Worm (Caenorhabditis elegans): ENCODE measurements around the gene K04D7.6.
A peak's percentile ranks its signal among the peaks of the same experiment; 100 is the strongest.

K04D7.6 gene

DNA sequence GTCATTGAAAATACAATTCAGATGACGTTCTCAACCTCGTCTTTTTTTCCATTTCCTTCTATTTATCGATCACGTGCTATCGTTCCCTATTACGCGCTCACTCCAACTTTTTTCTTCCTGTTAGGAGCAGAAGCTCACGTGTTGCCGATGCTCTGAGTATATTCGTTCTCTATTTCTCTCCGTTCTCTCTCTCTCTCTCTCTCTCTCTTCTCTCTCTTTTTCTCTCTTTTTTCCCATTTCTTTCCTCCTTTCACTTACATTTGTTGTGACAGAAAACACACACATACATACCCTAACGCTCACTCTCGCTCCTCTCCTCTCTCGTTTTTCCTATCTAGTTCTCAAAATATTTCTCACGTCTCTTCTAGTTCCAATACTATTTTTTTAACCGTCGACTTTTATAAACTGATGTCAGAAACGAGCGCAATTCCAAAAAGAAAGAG, 46.3 kb upstream of the K04D7.6 start (continued):
- TF ChIP-seq nhr-90 (tag; optimal IDR thresholded peaks at IDR 0.05; ENCODE audit: poor library complexity) (peak; percentile 80), mef-2 (tag; optimal IDR thresholded peaks at IDR 0.05) (peak; percentile 70), nhr-12 (tag; optimal IDR thresholded peaks at IDR 0.05) (no peak), pqm-1 (tag; optimal IDR thresholded peaks at IDR 0.05) (no peak), F16B12.6 (tag; optimal IDR thresholded peaks at IDR 0.05) (peak; percentile 9), vab-15 (tag; optimal IDR thresholded peaks at IDR 0.05) (peak; percentile 19), skn-1 (tag; optimal IDR thresholded peaks at IDR 0.05) (peak; percentile 67), ama-1 (optimal IDR thresholded peaks at IDR 0.05) (peak; percentile 63), nhr-11 (tag; optimal IDR thresholded peaks at IDR 0.05) (peak; percentile 91), ztf-11 (tag; optimal IDR thresholded peaks at IDR 0.05) (peak in 1 of 2 experiments; percentile 41), blmp-1 (tag; optimal IDR thresholded peaks at IDR 0.05) (peak; percentile 96), sptf-1 (tag; optimal IDR thresholded peaks at IDR 0.05) (no peak), ces-1 (GFP tag; optimal IDR thresholded peaks at IDR 0.05) (no peak), sup-37 (GFP tag; optimal IDR thresholded peaks at IDR 0.05) (peak; percentile 74), ceh-90 (tag; optimal IDR thresholded peaks at IDR 0.05) (no peak), nhr-77 (tag; optimal IDR thresholded peaks at IDR 0.05) (peak; percentile 82), grh-1 (GFP tag; IDR thresholded peaks at IDR 0.05) (peak; percentile 46; the same call in 1 of the 2 replicates), C34B4.2 (tag; optimal IDR thresholded peaks at IDR 0.05) (no peak), lin-15B (tag; optimal IDR thresholded peaks at IDR 0.05) (no peak), nhr-71 (tag; optimal IDR thresholded peaks at IDR 0.05) (peak; percentile 99), lin-14 (GFP tag; optimal IDR thresholded peaks at IDR 0.05) (peak; percentile 100), xbp-1 (tag; optimal IDR thresholded peaks at IDR 0.05) (peak; percentile 91), efl-3 (GFP tag; optimal IDR thresholded peaks at IDR 0.05) (no peak), isw-1 (GFP tag; IDR thresholded peaks at IDR 0.05) (peak; percentile 83), elt-3 (tag; optimal IDR thresholded peaks at IDR 0.05) (peak in 1 of 6 experiments; percentile 60), unc-98 (GFP tag; IDR thresholded peaks at IDR 0.05) (peak; percentile 48; the same call in 1 of the 2 replicates), mdl-1 (tag; optimal IDR thresholded peaks at IDR 0.05) (peak; percentile 82 to 92), ets-5 (GFP tag; IDR thresholded peaks at IDR 0.05) (no peak), snu-23 (GFP tag; optimal IDR thresholded peaks at IDR 0.05) (peak; percentile 95), lin-13 (GFP tag; optimal IDR thresholded peaks at IDR 0.05) (peak; percentile 87), lir-3 (tag; optimal IDR thresholded peaks at IDR 0.05; ENCODE audit: poor library complexity) (peak; percentile 75), lin-35 (GFP tag; optimal IDR thresholded peaks at IDR 0.05) (peak; percentile 76 to 77), jun-1 (tag; optimal IDR thresholded peaks at IDR 0.05) (peak; percentile 84), mab-9 (GFP tag; IDR thresholded peaks at IDR 0.05) (no peak), snpc-4 (tag; optimal IDR thresholded peaks at IDR 0.05) (peak; percentile 32), irx-1 (tag; optimal IDR thresholded peaks at IDR 0.05) (peak; percentile 90), unc-62 (GFP tag; optimal IDR thresholded peaks at IDR 0.05) (no peak), hlh-17 (GFP tag; optimal IDR thresholded peaks at IDR 0.05; ENCODE audit: borderline replicate concordance) (no peak), nhr-20 (tag; optimal IDR thresholded peaks at IDR 0.05) (peak; percentile 96), nhr-85 (tag) (peak; percentile 93), aha-1 (tag; optimal IDR thresholded peaks at IDR 0.05) (no peak), fos-1 (tag; optimal IDR thresholded peaks at IDR 0.05) (peak; percentile 60), nhr-84 (tag; optimal IDR thresholded peaks at IDR 0.05) (no peak), elt-2 (tag; optimal IDR thresholded peaks at IDR 0.05) (peak; percentile 87), fkh-4 (tag; optimal IDR thresholded peaks at IDR 0.05; ENCODE audit: borderline replicate concordance) (peak; percentile 51), fkh-8 (tag; optimal IDR thresholded peaks at IDR 0.05) (peak; percentile 98), pax-3 (tag; optimal IDR thresholded peaks at IDR 0.05) (peak; percentile 87), unc-30 (tag; optimal IDR thresholded peaks at IDR 0.05) (no peak), zip-4 (GFP tag; optimal IDR thresholded peaks at IDR 0.05) (peak; percentile 55), ceh-8 (GFP tag; optimal IDR thresholded peaks at IDR 0.05) (peak; percentile 94), nhr-47 (tag; optimal IDR thresholded peaks at IDR 0.05) (peak; percentile 96), lin-39 (tag; optimal IDR thresholded peaks at IDR 0.05) (peak; percentile 40), hpl-2 (GFP tag; optimal IDR thresholded peaks at IDR 0.05) (peak; percentile 23)

Measured in whole organism, L1 larva.